Worm (Caenorhabditis elegans) whole organism, late embryonic: ENCODE results near the gene pmp-2.
A peak's percentile ranks its signal among the peaks of the same experiment; 100 is the strongest.

Experiments used
- F13H6.1 ChIP-seq: sonication (generic microtip); optimal IDR thresholded peaks from 2 replicates; lab custom pipeline; 2016; ENCODE audit warnings: missing genetic modification characterization, missing compliant biosample characterization
- K02D7.2 ChIP-seq: sonication (generic microtip); optimal IDR thresholded peaks from 2 replicates; lab custom pipeline; 2017; ENCODE audit warnings: mild to moderate bottlenecking, missing genetic modification characterization, missing compliant biosample characterization
- K09A11.1 ChIP-seq: sonication (generic microtip); optimal IDR thresholded peaks from 2 replicates; lab custom pipeline; 2017; ENCODE audit warnings: antibody characterized with exemption, mild to moderate bottlenecking, missing genetic modification characterization, missing compliant biosample characterization; ENCODE audit not compliant: insufficient read depth
- Y22D7AL.16 ChIP-seq: sonication (generic microtip); optimal IDR thresholded peaks from 2 replicates; lab custom pipeline; 2016; ENCODE audit warnings: missing genetic modification characterization, missing compliant biosample characterization
- ahr-1 ChIP-seq: sonication (generic microtip); optimal IDR thresholded peaks from 2 replicates; lab custom pipeline; 2016; ENCODE audit warnings: missing genetic modification characterization, missing compliant biosample characterization
- ama-1 ChIP-seq: fragments of 150-350 bp; optimal IDR thresholded peaks from 2 replicates; lab custom pipeline; 2014
- ceh-14 ChIP-seq: sonication (generic microtip); optimal IDR thresholded peaks from 2 replicates; lab custom pipeline; 2016; ENCODE audit warnings: missing genotype, missing genetic modification characterization, missing compliant biosample characterization
- ceh-18 ChIP-seq: sonication (generic microtip); optimal IDR thresholded peaks from 2 replicates; lab custom pipeline; 2016; ENCODE audit warnings: missing genetic modification characterization, missing compliant biosample characterization
- ceh-2 ChIP-seq: sonication (generic microtip); optimal IDR thresholded peaks from 2 replicates; lab custom pipeline; 2016; ENCODE audit warnings: missing genotype, missing genetic modification characterization, missing compliant biosample characterization
- ceh-22 ChIP-seq: sonication (generic microtip); optimal IDR thresholded peaks from 2 replicates; lab custom pipeline; 2017; ENCODE audit warnings: missing biosample characterization, missing genetic modification characterization
- ceh-24 ChIP-seq: sonication (generic microtip); optimal IDR thresholded peaks from 2 replicates; lab custom pipeline; 2016; ENCODE audit warnings: mild to moderate bottlenecking, missing genetic modification characterization, missing compliant biosample characterization
- ceh-30 ChIP-seq: fragments of 150-350 bp; optimal IDR thresholded peaks from 2 replicates; lab custom pipeline; 2014; ENCODE audit warnings: missing biosample characterization, missing genetic modification characterization
- ceh-31 ChIP-seq: sonication (generic microtip); optimal IDR thresholded peaks from 2 replicates; lab custom pipeline; 2016; ENCODE audit warnings: missing genetic modification characterization, missing compliant biosample characterization
- ceh-34 ChIP-seq: sonication (generic microtip); optimal IDR thresholded peaks from 2 replicates; lab custom pipeline; 2016; ENCODE audit warnings: mild to moderate bottlenecking, missing genetic modification characterization, missing compliant biosample characterization
- ceh-45 ChIP-seq: fragments of 200-800 bp; sonication (Bioruptor generic); IDR thresholded peaks from 2 replicates; pipeline ENCODE4 v1.3.6; 2022; ENCODE audit warnings: missing genetic modification reagents, missing genetic modification characterization, missing compliant biosample characterization
- ceh-48 ChIP-seq: sonication (generic microtip); optimal IDR thresholded peaks from 2 replicates; lab custom pipeline; 2016; ENCODE audit warnings: missing genetic modification characterization, inconsistent platforms, missing compliant biosample characterization
- che-1 ChIP-seq: sonication (generic microtip); optimal IDR thresholded peaks from 2 replicates; lab custom pipeline; 2016; ENCODE audit warnings: mild to moderate bottlenecking, missing genetic modification characterization, missing compliant biosample characterization
- dve-1 ChIP-seq: sonication (generic microtip); optimal IDR thresholded peaks from 2 replicates; lab custom pipeline; 2017; ENCODE audit warnings: antibody characterized with exemption, mild to moderate bottlenecking, missing genetic modification characterization, missing compliant biosample characterization
- elt-2 ChIP-seq: sonication (generic microtip); optimal IDR thresholded peaks from 2 replicates; lab custom pipeline; 2016; ENCODE audit warnings: missing genetic modification reagents, missing genetic modification characterization, missing compliant biosample characterization
- elt-4 ChIP-seq: sonication (generic microtip); optimal IDR thresholded peaks from 2 replicates; lab custom pipeline; 2016; ENCODE audit warnings: missing genetic modification characterization, missing compliant biosample characterization
- fax-1 ChIP-seq: sonication (generic microtip); optimal IDR thresholded peaks from 2 replicates; lab custom pipeline; 2016; ENCODE audit warnings: missing genotype, missing genetic modification characterization, missing compliant biosample characterization
- fkh-6 ChIP-seq: sonication (generic microtip); optimal IDR thresholded peaks from 2 replicates; lab custom pipeline; 2016; ENCODE audit warnings: missing genetic modification characterization, missing compliant biosample characterization
- gmeb-2 ChIP-seq: sonication (generic microtip); optimal IDR thresholded peaks from 2 replicates; lab custom pipeline; 2016; ENCODE audit warnings: missing genetic modification characterization, inconsistent platforms, missing compliant biosample characterization
- hlh-30 ChIP-seq: sonication (generic microtip); optimal IDR thresholded peaks from 2 replicates; lab custom pipeline; 2017; ENCODE audit warnings: antibody characterized with exemption, missing genetic modification characterization, missing compliant biosample characterization; ENCODE audit not compliant: insufficient read depth
- hlh-6 ChIP-seq: sonication (generic microtip); optimal IDR thresholded peaks from 2 replicates; lab custom pipeline; 2016; ENCODE audit warnings: missing genotype, missing genetic modification characterization, missing compliant biosample characterization
- hlh-8 ChIP-seq: sonication (generic microtip); optimal IDR thresholded peaks from 2 replicates; lab custom pipeline; 2016; ENCODE audit warnings: missing genotype, missing genetic modification characterization, missing compliant biosample characterization
- lim-6 ChIP-seq: sonication (generic microtip); optimal IDR thresholded peaks from 2 replicates; lab custom pipeline; 2016; ENCODE audit warnings: missing genetic modification characterization, missing compliant biosample characterization
- lin-11 ChIP-seq: fragments of 200-800 bp; sonication (Bioruptor generic); optimal IDR thresholded peaks from 2 replicates; lab custom pipeline; 2018; ENCODE audit warnings: mild to moderate bottlenecking, missing genetic modification characterization, missing compliant biosample characterization
- madf-2 ChIP-seq: sonication (generic microtip); optimal IDR thresholded peaks from 2 replicates; lab custom pipeline; 2017; ENCODE audit warnings: missing genetic modification characterization, missing compliant biosample characterization
- nfya-1 ChIP-seq: sonication (generic microtip); optimal IDR thresholded peaks from 2 replicates; lab custom pipeline; 2017; ENCODE audit warnings: missing genetic modification characterization, mild to moderate bottlenecking, missing compliant biosample characterization, antibody characterized with exemption, moderate library complexity
- nhr-232 ChIP-seq: sonication (generic microtip); optimal IDR thresholded peaks from 2 replicates; lab custom pipeline; 2016; ENCODE audit warnings: missing genetic modification characterization, missing compliant biosample characterization
- npax-4 ChIP-seq: sonication (generic microtip); optimal IDR thresholded peaks from 2 replicates; lab custom pipeline; 2016; ENCODE audit warnings: missing genetic modification characterization, missing compliant biosample characterization
- pag-3 ChIP-seq: sonication (generic microtip); optimal IDR thresholded peaks from 2 replicates; lab custom pipeline; 2016; ENCODE audit warnings: missing compliant biosample characterization, missing genetic modification characterization, borderline replicate concordance
- pat-9 ChIP-seq: fragments of 200-800 bp; sonication (Bioruptor generic); optimal IDR thresholded peaks from 2 replicates; lab custom pipeline; 2018; ENCODE audit warnings: mild to moderate bottlenecking, missing genetic modification characterization, moderate library complexity, missing compliant biosample characterization
- pha-2 ChIP-seq: sonication (generic microtip); optimal IDR thresholded peaks from 2 replicates; lab custom pipeline; 2017; ENCODE audit warnings: mild to moderate bottlenecking, missing genetic modification characterization, missing compliant biosample characterization
- pha-4 ChIP-seq: fragments of 150-350 bp; optimal IDR thresholded peaks from 2 replicates; lab custom pipeline; 2018; ENCODE audit warnings: missing biosample characterization, missing genetic modification reagents, missing genetic modification characterization
- pros-1 ChIP-seq: fragments of 150-350 bp; optimal IDR thresholded peaks from 2 replicates; lab custom pipeline; 2014; ENCODE audit warnings: missing biosample characterization, missing genetic modification reagents, missing genetic modification characterization
- ref-2 ChIP-seq: sonication (generic microtip); optimal IDR thresholded peaks from 2 replicates; lab custom pipeline; 2016; ENCODE audit warnings: missing genetic modification characterization, missing compliant biosample characterization
- rnt-1 ChIP-seq: sonication (generic microtip); optimal IDR thresholded peaks from 2 replicates; lab custom pipeline; 2016; ENCODE audit warnings: missing genetic modification characterization, missing compliant biosample characterization
- sdc-2 ChIP-seq: sonication (generic microtip); optimal IDR thresholded peaks from 2 replicates; lab custom pipeline; 2016; ENCODE audit warnings: missing genotype, missing genetic modification characterization, missing compliant biosample characterization
- tbx-2 ChIP-seq: sonication (generic microtip); optimal IDR thresholded peaks from 2 replicates; lab custom pipeline; 2016; ENCODE audit warnings: missing genetic modification characterization, missing compliant biosample characterization
- tbx-7 ChIP-seq: sonication (generic microtip); optimal IDR thresholded peaks from 2 replicates; lab custom pipeline; 2016; ENCODE audit warnings: missing genotype, missing genetic modification characterization, missing compliant biosample characterization
- unc-3 ChIP-seq, 2 experiments: fragments of 200-800 bp in 1 of 2; sonication (Bioruptor generic) in 1 of 2; sonication (generic microtip) in 1 of 2; conservative IDR thresholded peaks in 1 of 2; optimal IDR thresholded peaks in 1 of 2; 2 replicates each; pipeline versions ENCODE4 v1.3.6 to Lab custom; 2016 to 2022; ENCODE audit warnings: missing compliant biosample characterization in 2 of 2, missing genetic modification characterization in 2 of 2, missing genetic modification reagents in 1 of 2
- unc-55 ChIP-seq: sonication (generic microtip); optimal IDR thresholded peaks from 2 replicates; lab custom pipeline; 2017; ENCODE audit warnings: missing biosample characterization, missing genetic modification reagents, missing genetic modification characterization
- unc-86 ChIP-seq: sonication (generic microtip); optimal IDR thresholded peaks from 2 replicates; lab custom pipeline; 2016; ENCODE audit warnings: missing genetic modification characterization, missing compliant biosample characterization
- zip-5 ChIP-seq: sonication (generic microtip); optimal IDR thresholded peaks from 2 replicates; lab custom pipeline; 2016; ENCODE audit warnings: missing genetic modification characterization, missing compliant biosample characterization

pmp-2 gene

ce11 chrII:6870803-6871202, 16.8 kb downstream of the pmp-2 start, which contains the start of gene clhm-1:
TSS of gene clhm-1 (minus strand) at chrII:6871009.
- no peak for TF ChIP-seq tbx-2
- TF ChIP-seq elt-2, result no peak
- TF ChIP-seq Y22D7AL.16, result no peak
- TF ChIP-seq fkh-6, result no peak
- no peak for TF ChIP-seq lin-11 (tag; lab: Kevin White, UChicago)

ce11 chrII:6863652-6864051, 24.0 kb downstream of the pmp-2 start, which contains the start of gene aff-1:
TSS of gene aff-1 (minus strand) at chrII:6863752.
- TF ChIP-seq madf-2 (tag; lab: Kevin White, UChicago) (no peak), tbx-7 (no peak), pha-2 (no peak), ama-1 (lab: Kevin White, UChicago) (no peak), pros-1 (tag; lab: Kevin White, UChicago) (no peak), K02D7.2 (no peak)

- no peak for TF ChIP-seq tbx-7
- no peak for TF ChIP-seq ceh-14 (tag; lab: Kevin White, UChicago)
- no peak for TF ChIP-seq elt-2
- TF ChIP-seq hlh-30 (tag; lab: Kevin White, UChicago), result no peak
- TF ChIP-seq zip-5 (tag; lab: Kevin White, UChicago), result no peak
- no peak for TF ChIP-seq F13H6.1 (tag; lab: Kevin White, UChicago)
- TF ChIP-seq hlh-6 (tag; lab: Kevin White, UChicago), result no peak
- TF ChIP-seq npax-4 (tag; lab: Kevin White, UChicago), result no peak
- TF ChIP-seq dve-1 (tag; lab: Kevin White, UChicago), result no peak
- no peak for TF ChIP-seq nhr-232 (tag; lab: Kevin White, UChicago)
- no peak for TF ChIP-seq tbx-2
- no peak for TF ChIP-seq ceh-34 (tag; lab: Kevin White, UChicago)
- TF ChIP-seq ceh-22, result no peak
- TF ChIP-seq gmeb-2 (tag; lab: Kevin White, UChicago), result no peak
- TF ChIP-seq sdc-2, result no peak
- TF ChIP-seq pat-9 (tag; lab: Kevin White, UChicago), result no peak
- no peak for TF ChIP-seq fax-1 (tag; lab: Kevin White, UChicago)
Observed at ce11 chrII:6860043-6860442, 27.6 kb downstream of the pmp-2 start.

- TF ChIP-seq ref-2 (tag; lab: Kevin White, UChicago), result peak; percentile 48
- no peak for TF ChIP-seq unc-3 (GFP tag; conservative IDR thresholded peaks at IDR 0.05; lab: Robert Waterston, UW)
- TF ChIP-seq unc-3 (tag; optimal IDR thresholded peaks at IDR 0.05; lab: Kevin White, UChicago), result peak; percentile 27
- TF ChIP-seq pha-2, result peak; percentile 41
- peak; percentile 57 for TF ChIP-seq ceh-18 (tag; lab: Kevin White, UChicago)
- TF ChIP-seq nfya-1 (tag; lab: Kevin White, UChicago), result peak; percentile 56
- TF ChIP-seq hlh-8 (tag; lab: Kevin White, UChicago), result peak; percentile 32
- peak; percentile 53 for TF ChIP-seq elt-2
- peak; percentile 17 for TF ChIP-seq hlh-6 (tag; lab: Kevin White, UChicago)
- TF ChIP-seq pros-1 (tag; lab: Kevin White, UChicago), result peak; percentile 25
- peak; percentile 82 for TF ChIP-seq ceh-31 (tag; lab: Kevin White, UChicago)
- TF ChIP-seq elt-4 (tag; lab: Kevin White, UChicago), result no peak
- TF ChIP-seq pha-4 (tag; lab: Kevin White, UChicago), result no peak
- peak; percentile 23 for TF ChIP-seq che-1
- TF ChIP-seq fax-1 (tag; lab: Kevin White, UChicago), result peak; percentile 24
- peak; percentile 41 for TF ChIP-seq rnt-1 (tag; lab: Kevin White, UChicago)
- TF ChIP-seq nhr-232 (tag; lab: Kevin White, UChicago), result peak; percentile 27
- TF ChIP-seq lin-11 (tag; lab: Kevin White, UChicago), result peak; percentile 5
- peak; percentile 82 for TF ChIP-seq tbx-2
- TF ChIP-seq ceh-48, result peak; percentile 9
- TF ChIP-seq ceh-24 (tag; lab: Kevin White, UChicago), result no peak
- TF ChIP-seq lim-6 (tag; lab: Kevin White, UChicago), result no peak
- peak; percentile 15 for TF ChIP-seq ceh-30 (tag; lab: Kevin White, UChicago)
- TF ChIP-seq ceh-45, result no peak
- peak; percentile 22 for TF ChIP-seq ceh-14 (tag; lab: Kevin White, UChicago)
- TF ChIP-seq K09A11.1 (tag; lab: Kevin White, UChicago), result peak; percentile 8
- peak; percentile 63 for TF ChIP-seq unc-55
- TF ChIP-seq unc-86 (tag; lab: Kevin White, UChicago), result peak; percentile 21
- TF ChIP-seq ceh-2 (tag; lab: Kevin White, UChicago), result peak; percentile 63
- no peak for TF ChIP-seq madf-2 (tag; lab: Kevin White, UChicago)
- TF ChIP-seq ahr-1 (tag; lab: Kevin White, UChicago), result no peak
- no peak for TF ChIP-seq pag-3 (tag; lab: Kevin White, UChicago)
- peak; percentile 67 for TF ChIP-seq ceh-34 (tag; lab: Kevin White, UChicago)
- no peak for TF ChIP-seq ama-1 (lab: Kevin White, UChicago)
Observed at ce11 chrII:6858835-6859234, 28.8 kb downstream of the pmp-2 start.
